Fruit fly (Drosophila melanogaster) whole organism, embryonic: ENCODE results near the gene NijB.

Source experiments
- Antp ChIP-seq: fragments of 200-800 bp; sonication (Bioruptor generic); optimal IDR thresholded peaks from 3 replicates; lab custom pipeline; 2016; ENCODE audit warnings: missing biosample characterization, missing genetic modification characterization
- BEAF-32 ChIP-seq: fragments of 200-800 bp; sonication (Bioruptor generic); optimal IDR thresholded peaks from 3 replicates; lab custom pipeline; 2017; ENCODE audit warnings: missing biosample characterization, missing genetic modification characterization, mild to moderate bottlenecking, moderate library complexity, missing genetic modification reagents
- CG11085 ChIP-seq: fragments of 200-800 bp; sonication (Bioruptor generic); IDR thresholded peaks from 2 replicates; pipeline ENCODE4 v1.3.6; 2022; ENCODE audit warnings: missing biosample characterization, missing genetic modification characterization
- CG12104 ChIP-seq: fragments of 200-800 bp; sonication (Bioruptor generic); optimal IDR thresholded peaks from 3 replicates; lab custom pipeline; 2016; ENCODE audit warnings: missing biosample characterization, missing genetic modification characterization
- CG12219 ChIP-seq: fragments of 200-800 bp; sonication (Bioruptor generic); optimal IDR thresholded peaks from 3 replicates; lab custom pipeline; 2018; ENCODE audit warnings: missing biosample characterization, mild to moderate bottlenecking, missing genetic modification characterization
- CG13424 ChIP-seq: fragments of 200-800 bp; sonication (Bioruptor generic); optimal IDR thresholded peaks from 2 replicates; lab custom pipeline; 2019; ENCODE audit warnings: missing biosample characterization, mild to moderate bottlenecking, missing genetic modification characterization, moderate library complexity
- CG13624 ChIP-seq: fragments of 200-800 bp; sonication (Bioruptor generic); optimal IDR thresholded peaks from 2 replicates; lab custom pipeline; 2016; ENCODE audit warnings: missing biosample characterization, missing genetic modification characterization
- CG15011 ChIP-seq: fragments of 200-800 bp; sonication (Bioruptor generic); optimal IDR thresholded peaks from 3 replicates; lab custom pipeline; 2018; ENCODE audit warnings: missing biosample characterization, mild to moderate bottlenecking, missing genetic modification characterization
- CG15073 ChIP-seq: fragments of 200-800 bp; sonication (Bioruptor generic); optimal IDR thresholded peaks from 2 replicates; lab custom pipeline; 2016; ENCODE audit warnings: missing biosample characterization, missing genetic modification characterization
- CG15696 ChIP-seq: fragments of 200-800 bp; sonication (Bioruptor generic); optimal IDR thresholded peaks from 2 replicates; lab custom pipeline; 2019; ENCODE audit warnings: missing biosample characterization, mild to moderate bottlenecking, missing genetic modification characterization, moderate library complexity
- CG17612 ChIP-seq: fragments of 200-800 bp; sonication (Bioruptor generic); IDR thresholded peaks from 2 replicates; pipeline ENCODE4 v1.3.6; 2022; ENCODE audit warnings: missing biosample characterization, missing genetic modification characterization
- CG2120 ChIP-seq: fragments of 200-800 bp; sonication (Bioruptor generic); optimal IDR thresholded peaks from 3 replicates; lab custom pipeline; 2016; ENCODE audit warnings: missing biosample characterization, missing genetic modification characterization
- CG2129 ChIP-seq: fragments of 200-800 bp; sonication (Bioruptor generic); IDR thresholded peaks from 2 replicates; pipeline ENCODE4 v1.3.6; 2022; ENCODE audit warnings: missing biosample characterization, missing genetic modification characterization; ENCODE audit not compliant: partially characterized antibody
- CG2202 ChIP-seq: fragments of 200-800 bp; sonication (Bioruptor generic); optimal IDR thresholded peaks from 2 replicates; lab custom pipeline; 2018; ENCODE audit warnings: missing biosample characterization, mild to moderate bottlenecking, missing genetic modification characterization
- CG34376 ChIP-seq: fragments of 200-800 bp; sonication (Bioruptor generic); optimal IDR thresholded peaks from 2 replicates; lab custom pipeline; 2018; ENCODE audit warnings: missing biosample characterization, mild to moderate bottlenecking, missing genetic modification characterization
- CG34422 ChIP-seq: fragments of 200-800 bp; sonication (Bioruptor generic); IDR thresholded peaks from 3 replicates; pipeline ENCODE4 v1.3.6; 2022; ENCODE audit warnings: missing biosample characterization, missing genetic modification characterization
- CG4707 ChIP-seq: fragments of 200-800 bp; sonication (Bioruptor generic); optimal IDR thresholded peaks from 2 replicates; lab custom pipeline; 2018; ENCODE audit warnings: missing biosample characterization, mild to moderate bottlenecking, missing genetic modification characterization, moderate library complexity
- CG4730 ChIP-seq: fragments of 200-800 bp; sonication (Bioruptor generic); IDR thresholded peaks from 2 replicates; pipeline ENCODE4 v1.3.6; 2022; ENCODE audit warnings: missing biosample characterization, missing genetic modification characterization
- CG6765 ChIP-seq: fragments of 200-800 bp; sonication (Bioruptor generic); optimal IDR thresholded peaks from 3 replicates; lab custom pipeline; 2017; ENCODE audit warnings: missing biosample characterization, mild to moderate bottlenecking, missing genetic modification characterization
- CG7556 ChIP-seq: fragments of 200-800 bp; sonication (Bioruptor generic); optimal IDR thresholded peaks from 2 replicates; lab custom pipeline; 2017; ENCODE audit warnings: missing biosample characterization, mild to moderate bottlenecking, missing genetic modification characterization
- CG8359 ChIP-seq: fragments of 200-800 bp; sonication (Bioruptor generic); optimal IDR thresholded peaks from 2 replicates; lab custom pipeline; 2017; ENCODE audit warnings: missing biosample characterization, mild to moderate bottlenecking, missing genetic modification characterization, borderline replicate concordance
- CG9609 ChIP-seq: fragments of 200-800 bp; sonication (Bioruptor generic); optimal IDR thresholded peaks from 3 replicates; lab custom pipeline; 2016; ENCODE audit warnings: missing biosample characterization, missing genetic modification characterization
- CG9817 ChIP-seq: fragments of 200-800 bp; sonication (Bioruptor generic); optimal IDR thresholded peaks from 2 replicates; lab custom pipeline; 2018; ENCODE audit warnings: missing biosample characterization, mild to moderate bottlenecking, missing genetic modification characterization, moderate library complexity
- Camta ChIP-seq: fragments of 200-800 bp; sonication (Bioruptor generic); optimal IDR thresholded peaks from 2 replicates; lab custom pipeline; 2016; ENCODE audit warnings: missing biosample characterization, missing genetic modification characterization
- CoRest ChIP-seq: fragments of 200-800 bp; sonication (Bioruptor generic); optimal IDR thresholded peaks from 3 replicates; lab custom pipeline; 2018; ENCODE audit warnings: missing biosample characterization, mild to moderate bottlenecking, missing genetic modification characterization, moderate library complexity
- D19A ChIP-seq: fragments of 200-800 bp; optimal IDR thresholded peaks from 3 replicates; lab custom pipeline; 2019; ENCODE audit warnings: missing biosample characterization, mild to moderate bottlenecking, missing genetic modification characterization, moderate library complexity
- Dip2 ChIP-seq: fragments of 200-800 bp; sonication (Bioruptor generic); IDR thresholded peaks from 2 replicates; pipeline ENCODE4 v1.3.6; 2022; ENCODE audit warnings: missing biosample characterization, missing genetic modification characterization
- Fer2 ChIP-seq: fragments of 200-800 bp; sonication (Bioruptor generic); optimal IDR thresholded peaks from 2 replicates; lab custom pipeline; 2018; ENCODE audit warnings: missing biosample characterization, mild to moderate bottlenecking, missing genetic modification characterization, moderate library complexity
- Fer3 ChIP-seq: fragments of 200-800 bp; sonication (Bioruptor generic); optimal IDR thresholded peaks from 2 replicates; lab custom pipeline; 2018; ENCODE audit warnings: missing biosample characterization, mild to moderate bottlenecking, missing genetic modification characterization, moderate library complexity
- HHEX ChIP-seq: fragments of 200-800 bp; sonication (Bioruptor generic); optimal IDR thresholded peaks from 3 replicates; lab custom pipeline; 2017; ENCODE audit warnings: missing biosample characterization, mild to moderate bottlenecking, missing genetic modification characterization, missing genetic modification reagents
- Hey ChIP-seq: fragments of 200-800 bp; sonication (Bioruptor generic); optimal IDR thresholded peaks from 3 replicates; lab custom pipeline; 2018; ENCODE audit warnings: missing biosample characterization, mild to moderate bottlenecking, missing genetic modification characterization
- Lim3 ChIP-seq: fragments of 200-800 bp; sonication (Bioruptor generic); IDR thresholded peaks from 2 replicates; pipeline ENCODE4 v1.3.6; 2022; ENCODE audit warnings: missing biosample characterization, missing genetic modification characterization
- MESR4 ChIP-seq: fragments of 200-800 bp; sonication (Bioruptor generic); optimal IDR thresholded peaks from 2 replicates; lab custom pipeline; 2018; ENCODE audit warnings: missing biosample characterization, mild to moderate bottlenecking, missing genetic modification characterization, moderate library complexity
- MTF-1 ChIP-seq: fragments of 200-800 bp; sonication (Bioruptor generic); optimal IDR thresholded peaks from 2 replicates; lab custom pipeline; 2018; ENCODE audit warnings: missing biosample characterization, mild to moderate bottlenecking, missing genetic modification characterization, borderline replicate concordance
- Nf-YC ChIP-seq: fragments of 200-800 bp; optimal IDR thresholded peaks from 3 replicates; lab custom pipeline; 2019; ENCODE audit warnings: missing biosample characterization, mild to moderate bottlenecking, missing genetic modification characterization, moderate library complexity
- Ssrp ChIP-seq: fragments of 200-800 bp; sonication (Bioruptor generic); optimal IDR thresholded peaks from 2 replicates; lab custom pipeline; 2018; ENCODE audit warnings: missing biosample characterization, mild to moderate bottlenecking, missing genetic modification characterization, moderate library complexity
- ap ChIP-seq: fragments of 200-800 bp; sonication (Bioruptor generic); IDR thresholded peaks from 2 replicates; pipeline ENCODE4 v1.3.6; 2022; ENCODE audit warnings: missing biosample characterization, missing genetic modification characterization
- bcd ChIP-seq: fragments of 200-800 bp; sonication (Bioruptor generic); optimal IDR thresholded peaks from 2 replicates; lab custom pipeline; 2017; ENCODE audit warnings: missing biosample characterization, mild to moderate bottlenecking, missing genetic modification characterization
- corto ChIP-seq: fragments of 200-800 bp; sonication (Bioruptor generic); optimal IDR thresholded peaks from 2 replicates; lab custom pipeline; 2016; ENCODE audit warnings: missing biosample characterization, mild to moderate bottlenecking, missing genetic modification characterization, moderate library complexity
- gce ChIP-seq: fragments of 200-800 bp; sonication (Bioruptor generic); IDR thresholded peaks from 3 replicates; pipeline ENCODE4 v1.3.6; 2022; ENCODE audit warnings: missing biosample characterization, missing genetic modification characterization
- grau ChIP-seq: fragments of 200-800 bp; optimal IDR thresholded peaks from 3 replicates; lab custom pipeline; 2019; ENCODE audit warnings: missing biosample characterization, mild to moderate bottlenecking, missing genetic modification characterization, moderate library complexity
- hkb ChIP-seq, 2 experiments: fragments of 200-800 bp in 1 of 2; fragments of >200 bp in 1 of 2; sonication (Bioruptor generic) in 1 of 2; IDR thresholded peaks in 1 of 2; optimal IDR thresholded peaks in 1 of 2; 2 replicates each; pipeline versions ENCODE4 v1.3.6 to Lab custom; 2017 to 2022; ENCODE audit warnings: missing biosample characterization in 1 of 2, missing genetic modification characterization in 1 of 2
- oc ChIP-seq: fragments of 200-800 bp; sonication (Bioruptor generic); optimal IDR thresholded peaks from 2 replicates; lab custom pipeline; 2018; ENCODE audit warnings: missing biosample characterization, mild to moderate bottlenecking, missing genetic modification characterization, moderate library complexity
- onecut ChIP-seq: fragments of 200-800 bp; sonication (Bioruptor generic); IDR thresholded peaks from 2 replicates; pipeline ENCODE4 v1.3.6; 2022; ENCODE audit warnings: missing biosample characterization, missing genetic modification characterization
- pan ChIP-seq, 4 experiments: fragments of >200 bp in 3 of 4; fragments of 200-800 bp in 1 of 4; sonication (Bioruptor generic) in 1 of 4; optimal IDR thresholded peaks in 3 of 4; IDR thresholded peaks in 1 of 4; 2 replicates each; pipeline versions ENCODE4 v1.3.6 to Lab custom; 2017 to 2022; ENCODE audit warnings: missing biosample characterization in 2 of 4, missing genetic modification characterization in 2 of 4, mixed read lengths in 1 of 4
- psq ChIP-seq: fragments of 200-800 bp; sonication (Bioruptor generic); optimal IDR thresholded peaks from 2 replicates; lab custom pipeline; 2017; ENCODE audit warnings: missing biosample characterization, missing genetic modification characterization
- row ChIP-seq: fragments of 200-800 bp; sonication (Bioruptor generic); IDR thresholded peaks from 3 replicates; pipeline ENCODE4 v1.3.6; 2022; ENCODE audit warnings: missing biosample characterization, missing genetic modification characterization
- scrt ChIP-seq: fragments of 200-800 bp; sonication (Bioruptor generic); optimal IDR thresholded peaks from 2 replicates; lab custom pipeline; 2018; ENCODE audit warnings: missing biosample characterization, mild to moderate bottlenecking, missing genetic modification characterization, moderate library complexity
- seq ChIP-seq: fragments of 200-800 bp; sonication (Bioruptor generic); IDR thresholded peaks from 2 replicates; pipeline ENCODE4 v1.3.6; 2022; ENCODE audit warnings: missing biosample characterization, missing genetic modification characterization

NijB gene

DNA sequence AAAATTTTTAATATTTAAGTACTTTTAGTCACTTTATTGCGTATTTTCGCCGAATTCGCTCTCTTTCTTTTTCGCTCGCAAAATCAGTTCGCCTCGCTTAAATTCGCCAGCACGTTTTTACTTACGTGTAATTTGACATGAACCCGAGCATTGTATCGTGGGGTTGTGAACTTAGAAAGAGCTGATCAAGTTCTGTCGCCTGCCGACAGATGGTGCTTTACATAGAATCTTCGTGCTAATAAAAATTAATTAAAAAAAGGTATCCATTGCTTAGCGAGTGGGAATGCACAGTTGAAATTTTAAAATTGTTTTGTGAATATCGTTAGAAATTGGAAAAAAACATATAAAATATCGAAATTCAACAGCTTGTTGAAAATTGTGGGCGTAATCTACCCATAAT lies 43.7 kb upstream of the NijB start (continued):
- no peak for TF ChIP-seq pan (optimal IDR thresholded peaks at IDR 0.05; lab: Kevin White, UChicago)
- peak in 1 of 2 experiments; percentile 65 for TF ChIP-seq pan (GFP tag; optimal IDR thresholded peaks at IDR 0.05 in 1 of 2, IDR thresholded peaks at IDR 0.05 in 1 of 2)
- no peak for TF ChIP-seq CG7556 (GFP tag; lab: Kevin White, UChicago)
- TF ChIP-seq CG4730 (GFP tag; lab: Robert Waterston, UW): no peak; the same call in 1 of the 2 replicates
- peak; percentile 43 for TF ChIP-seq Fer2 (tag; lab: Kevin White, UChicago)
- no peak for TF ChIP-seq BEAF-32 (GFP tag; lab: Kevin White, UChicago)
- TF ChIP-seq scrt (GFP tag; lab: Kevin White, UChicago): peak; percentile 46
- TF ChIP-seq CG9609: peak; percentile 61
- TF ChIP-seq Nf-YC: peak; percentile 52
- TF ChIP-seq CG15696 (tag; lab: Kevin White, UChicago): peak; percentile 62
- peak; percentile 35 for TF ChIP-seq CG2202
- no peak for TF ChIP-seq CG17612
- peak; percentile 75 for TF ChIP-seq HHEX (GFP tag; lab: Kevin White, UChicago)
- peak; percentile 59 for TF ChIP-seq D19A (tag; lab: Kevin White, UChicago)
- TF ChIP-seq gce (GFP tag; lab: Robert Waterston, UW): no peak
- peak; percentile 60; the same call in 1 of the 2 replicates for TF ChIP-seq onecut
- peak; percentile 52; the same call in 1 of the 2 replicates for TF ChIP-seq CG11085
- TF ChIP-seq seq (GFP tag; lab: Robert Waterston, UW): 0 out of 2 replicates have a peak, but pooled peaks have one; percentile 23
- no peak for TF ChIP-seq corto (GFP tag; lab: Kevin White, UChicago)
- peak; percentile 52 for TF ChIP-seq CG2120 (GFP tag; lab: Kevin White, UChicago)
- TF ChIP-seq CG12219: peak; percentile 44
- TF ChIP-seq CG4707 (GFP tag; lab: Kevin White, UChicago): peak; percentile 66
- TF ChIP-seq CG9817 (tag; lab: Kevin White, UChicago): no peak
- TF ChIP-seq Lim3: no peak
- peak; percentile 24 for TF ChIP-seq CG8359
- no peak for TF ChIP-seq Antp
- no peak for TF ChIP-seq grau (tag; lab: Kevin White, UChicago)
- no peak for TF ChIP-seq Fer3 (tag; lab: Kevin White, UChicago)
- peak; percentile 74 for TF ChIP-seq bcd (GFP tag; lab: Kevin White, UChicago)
- TF ChIP-seq CG12104 (GFP tag; lab: Kevin White, UChicago): peak; percentile 50
- peak; percentile 16 for TF ChIP-seq psq (GFP tag; lab: Kevin White, UChicago)
- TF ChIP-seq CG34422 (GFP tag; lab: Robert Waterston, UW): no peak; the same call in 2 of the 3 replicates
- TF ChIP-seq Hey (tag; lab: Kevin White, UChicago): no peak
- TF ChIP-seq CG13624 (GFP tag; lab: Kevin White, UChicago): peak; percentile 79
- TF ChIP-seq hkb (optimal IDR thresholded peaks at IDR 0.05; lab: Kevin White, UChicago): peak; percentile 24
- peak; percentile 51; the same call in 1 of the 2 replicates for TF ChIP-seq hkb (GFP tag; IDR thresholded peaks at IDR 0.05; lab: Robert Waterston, UW)
- TF ChIP-seq Ssrp (tag; lab: Kevin White, UChicago): peak; percentile 43
- TF ChIP-seq MTF-1 (GFP tag; lab: Kevin White, UChicago): peak; percentile 10
- TF ChIP-seq Camta: peak; percentile 40
- peak; percentile 12 for TF ChIP-seq MESR4 (GFP tag; lab: Kevin White, UChicago)
- 0 out of 2 replicates have a peak, but pooled peaks have one; percentile 28 for TF ChIP-seq ap
- no peak for TF ChIP-seq CG15073
- TF ChIP-seq CG6765: peak; percentile 73
- TF ChIP-seq CoRest: peak; percentile 56
- no peak for TF ChIP-seq row (GFP tag; lab: Robert Waterston, UW)
- TF ChIP-seq CG2129 (GFP tag; lab: Robert Waterston, UW): no peak
- TF ChIP-seq CG34376 (GFP tag; lab: Kevin White, UChicago): peak; percentile 8
- peak; percentile 27 for TF ChIP-seq CG15011 (GFP tag; lab: Kevin White, UChicago)
- TF ChIP-seq Dip2: no peak
- peak; percentile 79 for TF ChIP-seq CG13424 (tag; lab: Kevin White, UChicago)
- TF ChIP-seq oc (tag; lab: Kevin White, UChicago): peak; percentile 30
